Worm (Caenorhabditis elegans) whole organism, L4 larva: Measurements from ENCODE around the gene srsx-33.

Experiments used
- F37D6.2 ChIP-seq: sonication (generic microtip); optimal IDR thresholded peaks from 2 replicates; lab custom pipeline; 2016; ENCODE audit warnings: mild to moderate bottlenecking, missing genetic modification characterization, missing compliant biosample characterization
- ceh-62 ChIP-seq: sonication (generic microtip); optimal IDR thresholded peaks from 2 replicates; lab custom pipeline; 2017; ENCODE audit warnings: missing biosample characterization, missing genetic modification characterization
- dve-1 ChIP-seq: sonication (generic microtip); optimal IDR thresholded peaks from 2 replicates; lab custom pipeline; 2017; ENCODE audit warnings: antibody characterized with exemption, mild to moderate bottlenecking, missing genetic modification characterization, missing compliant biosample characterization; ENCODE audit not compliant: insufficient read depth
- egl-27 ChIP-seq: sonication (generic microtip); optimal IDR thresholded peaks from 3 replicates; lab custom pipeline; 2017; ENCODE audit warnings: missing biosample characterization, missing genetic modification reagents, missing genetic modification characterization
- fkh-10 ChIP-seq: fragments of 150-350 bp; optimal IDR thresholded peaks from 2 replicates; lab custom pipeline; 2014; ENCODE audit warnings: missing biosample characterization, missing genetic modification reagents, missing genetic modification characterization
- fos-1 ChIP-seq: fragments of 150-350 bp; optimal IDR thresholded peaks from 2 replicates; lab custom pipeline; 2014; ENCODE audit warnings: missing biosample characterization, missing genetic modification characterization
- hlh-30 ChIP-seq: sonication (generic microtip); optimal IDR thresholded peaks from 2 replicates; lab custom pipeline; 2017; ENCODE audit warnings: antibody characterized with exemption, mild to moderate bottlenecking, missing genetic modification characterization, missing compliant biosample characterization; ENCODE audit not compliant: insufficient read depth
- lsy-2 ChIP-seq, 2 experiments: fragments of 150-350 bp in 1 of 2; sonication (generic microtip) in 1 of 2; optimal IDR thresholded peaks; 2 replicates each; lab custom pipeline; 2014 to 2017; ENCODE audit warnings: missing biosample characterization in 2 of 2, missing genetic modification characterization in 2 of 2
- nhr-28 ChIP-seq: fragments of 150-350 bp; optimal IDR thresholded peaks from 2 replicates; lab custom pipeline; 2014; ENCODE audit warnings: missing biosample characterization, missing genetic modification characterization
- skn-1 ChIP-seq: fragments of 150-350 bp; optimal IDR thresholded peaks from 2 replicates; lab custom pipeline; 2014; ENCODE audit warnings: missing biosample characterization, missing genetic modification characterization
- unc-130 ChIP-seq: sonication (generic microtip); optimal IDR thresholded peaks from 2 replicates; lab custom pipeline; 2016; ENCODE audit warnings: missing genetic modification reagents, missing genetic modification characterization, missing compliant biosample characterization
- zfp-2 ChIP-seq: sonication (generic microtip); optimal IDR thresholded peaks from 2 replicates; lab custom pipeline; 2016; ENCODE audit warnings: mild to moderate bottlenecking, missing genetic modification characterization, missing compliant biosample characterization
- zfp-3 ChIP-seq: fragments of 200-800 bp; sonication (Bioruptor generic); conservative IDR thresholded peaks from 2 replicates; pipeline ENCODE4 v1.3.6; 2022; ENCODE audit warnings: missing genetic modification reagents, missing genetic modification characterization, missing compliant biosample characterization
- zip-11 ChIP-seq: fragments of 200-800 bp; sonication (Bioruptor generic); IDR thresholded peaks from 2 replicates; pipeline ENCODE4 v1.3.6; 2022; ENCODE audit warnings: missing genetic modification characterization, missing compliant biosample characterization

DNA sequence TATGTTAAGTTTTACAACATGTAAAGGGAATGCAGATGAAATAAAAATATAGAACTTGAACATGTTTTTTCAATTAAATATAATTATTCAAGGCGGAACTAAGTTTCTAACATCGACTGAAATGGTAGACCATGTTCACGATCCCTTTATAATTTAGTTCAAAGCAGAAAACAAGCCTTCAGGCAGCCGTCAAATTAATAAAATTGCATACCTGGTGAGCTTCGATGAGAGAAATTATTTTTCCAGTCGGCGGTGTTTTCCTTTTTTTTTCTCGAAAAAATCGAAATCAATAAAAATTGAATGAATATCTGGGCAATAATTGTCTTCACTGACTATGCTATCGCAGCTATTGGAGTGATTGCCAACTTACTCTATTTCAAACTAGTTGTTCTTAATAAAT, 38.6 kb upstream of the srsx-33 start, which contains the start of gene C03E10.1:
- TF ChIP-seq fos-1 (tag; lab: Kevin White, UChicago): no peak
- TF ChIP-seq unc-130 (GFP tag; lab: Kevin White, UChicago): no peak
- TF ChIP-seq lsy-2 (tag; optimal IDR thresholded peaks at IDR 0.05; lab: Kevin White, UChicago): no peak
- no peak for TF ChIP-seq ceh-62 (tag; lab: Kevin White, UChicago)
- no peak for TF ChIP-seq zfp-3 (GFP tag; lab: Robert Waterston, UW)
- no peak for TF ChIP-seq skn-1 (tag; lab: Kevin White, UChicago)
- no peak for TF ChIP-seq dve-1 (tag; lab: Kevin White, UChicago)
- TF ChIP-seq nhr-28 (tag; lab: Kevin White, UChicago): no peak
- no peak for TF ChIP-seq fkh-10
- no peak for TF ChIP-seq hlh-30 (tag; lab: Kevin White, UChicago)
- TF ChIP-seq F37D6.2 (tag; lab: Kevin White, UChicago): no peak
- no peak for TF ChIP-seq egl-27 (tag; lab: Kevin White, UChicago)
- TF ChIP-seq zfp-2 (tag; lab: Kevin White, UChicago): no peak
- no peak for TF ChIP-seq zip-11
